Fruit fly (Drosophila melanogaster) whole organism, prepupa: ENCODE results near the gene CG34355.

Experiments
- CG10669 ChIP-seq: fragments of 200-800 bp; sonication (Bioruptor generic); optimal IDR thresholded peaks from 3 replicates; lab custom pipeline; 2018; ENCODE audit warnings: missing biosample characterization, mild to moderate bottlenecking, missing genetic modification characterization, moderate library complexity
- CG11294 ChIP-seq: fragments of 200-800 bp; sonication (Bioruptor generic); IDR thresholded peaks from 2 replicates; pipeline ENCODE4 v1.3.6; 2022; ENCODE audit warnings: missing biosample characterization, missing genetic modification characterization
- CG15336 ChIP-seq: fragments of 200-800 bp; sonication (Bioruptor generic); IDR thresholded peaks from 2 replicates; pipeline ENCODE4 v1.3.6; 2022; ENCODE audit warnings: missing biosample characterization, missing genetic modification characterization
- CG1621 ChIP-seq: fragments of 200-800 bp; sonication (Bioruptor generic); optimal IDR thresholded peaks from 3 replicates; lab custom pipeline; 2018; ENCODE audit warnings: missing biosample characterization, mild to moderate bottlenecking, missing genetic modification characterization
- CG31627 ChIP-seq: fragments of 200-800 bp; sonication (Bioruptor generic); optimal IDR thresholded peaks from 3 replicates; lab custom pipeline; 2016; ENCODE audit warnings: missing biosample characterization, missing genetic modification characterization
- CG34406 ChIP-seq: fragments of 200-800 bp; sonication (Bioruptor generic); optimal IDR thresholded peaks from 3 replicates; lab custom pipeline; 2016; ENCODE audit warnings: missing biosample characterization, missing genetic modification characterization
- CG3919 ChIP-seq: fragments of 200-800 bp; sonication (Bioruptor generic); optimal IDR thresholded peaks from 3 replicates; lab custom pipeline; 2016; ENCODE audit warnings: missing biosample characterization, missing genetic modification characterization
- CG4318 ChIP-seq: fragments of 200-800 bp; sonication (Bioruptor generic); optimal IDR thresholded peaks from 3 replicates; lab custom pipeline; 2017; ENCODE audit warnings: missing biosample characterization, mild to moderate bottlenecking, missing genetic modification characterization
- CG6276 ChIP-seq: fragments of 200-800 bp; sonication (Bioruptor generic); optimal IDR thresholded peaks from 2 replicates; lab custom pipeline; 2017; ENCODE audit warnings: missing biosample characterization, mild to moderate bottlenecking, missing genetic modification characterization
- CG6792 ChIP-seq: fragments of 200-800 bp; sonication (Bioruptor generic); optimal IDR thresholded peaks from 3 replicates; lab custom pipeline; 2016; ENCODE audit warnings: missing biosample characterization, missing genetic modification characterization
- CG6808 ChIP-seq: fragments of 200-800 bp; sonication (Bioruptor generic); optimal IDR thresholded peaks from 3 replicates; lab custom pipeline; 2017; ENCODE audit warnings: missing biosample characterization, missing genetic modification characterization, mild to moderate bottlenecking, moderate library complexity, missing genetic modification reagents
- CG6854 ChIP-seq: fragments of 200-800 bp; sonication (Bioruptor generic); optimal IDR thresholded peaks from 2 replicates; lab custom pipeline; 2017; ENCODE audit warnings: missing biosample characterization, mild to moderate bottlenecking, missing genetic modification characterization
- CG7368 ChIP-seq: fragments of 200-800 bp; sonication (Bioruptor generic); optimal IDR thresholded peaks from 3 replicates; lab custom pipeline; 2016; ENCODE audit warnings: missing biosample characterization, missing genetic modification characterization
- CG8119 ChIP-seq: fragments of 200-800 bp; sonication (Bioruptor generic); IDR thresholded peaks from 3 replicates; pipeline ENCODE4 v1.3.6; 2022; ENCODE audit warnings: missing biosample characterization, missing genetic modification characterization
- CG8319 ChIP-seq: fragments of 200-800 bp; sonication (Bioruptor generic); optimal IDR thresholded peaks from 3 replicates; lab custom pipeline; 2016; ENCODE audit warnings: missing biosample characterization, missing genetic modification characterization
- Eip75B ChIP-seq: fragments of 200-800 bp; sonication (Bioruptor generic); optimal IDR thresholded peaks from 3 replicates; lab custom pipeline; 2016; ENCODE audit warnings: missing biosample characterization, missing genetic modification characterization
- Eip78C ChIP-seq: fragments of 200-800 bp; sonication (Bioruptor generic); peaks from one replicate; lab custom pipeline; 2016; ENCODE audit warnings: missing biosample characterization, missing genetic modification characterization
- Eip93F ChIP-seq: fragments of 200-800 bp; sonication (Bioruptor generic); optimal IDR thresholded peaks from 2 replicates; lab custom pipeline; 2016; ENCODE audit warnings: missing biosample characterization, mild to moderate bottlenecking, missing genetic modification characterization
- Ets21C ChIP-seq: fragments of 200-800 bp; sonication (Bioruptor generic); optimal IDR thresholded peaks from 3 replicates; lab custom pipeline; 2016; ENCODE audit warnings: missing biosample characterization, missing genetic modification characterization
- Ets96B ChIP-seq: fragments of 200-800 bp; optimal IDR thresholded peaks from 2 replicates; lab custom pipeline; 2019; ENCODE audit warnings: missing biosample characterization, mild to moderate bottlenecking, missing genetic modification characterization, moderate library complexity
- Gug ChIP-seq: fragments of 200-800 bp; sonication (Bioruptor generic); IDR thresholded peaks from 2 replicates; pipeline ENCODE4 v1.3.6; 2022; ENCODE audit warnings: missing biosample characterization, missing genetic modification characterization
- Hr38 ChIP-seq: sonication (Bioruptor generic); optimal IDR thresholded peaks from 2 replicates; lab custom pipeline; 2016; ENCODE audit warnings: missing biosample characterization, missing genetic modification characterization
- Hr39 ChIP-seq: fragments of 200-800 bp; sonication (Bioruptor generic); optimal IDR thresholded peaks from 2 replicates; lab custom pipeline; 2016; ENCODE audit warnings: missing biosample characterization, missing genetic modification characterization
- Lpt ChIP-seq: fragments of 200-800 bp; sonication (Bioruptor generic); optimal IDR thresholded peaks from 3 replicates; lab custom pipeline; 2016; ENCODE audit warnings: missing biosample characterization, missing genetic modification characterization
- Smox ChIP-seq: fragments of 200-800 bp; sonication (Bioruptor generic); optimal IDR thresholded peaks from 3 replicates; lab custom pipeline; 2016; ENCODE audit warnings: missing biosample characterization, missing genetic modification characterization
- Sox14 ChIP-seq: fragments of 200-800 bp; sonication (Bioruptor generic); optimal IDR thresholded peaks from 3 replicates; lab custom pipeline; 2016; ENCODE audit warnings: missing biosample characterization, missing genetic modification characterization
- Sox15 ChIP-seq: fragments of 200-800 bp; sonication (Bioruptor generic); optimal IDR thresholded peaks from 3 replicates; lab custom pipeline; 2016; ENCODE audit warnings: missing biosample characterization, missing genetic modification characterization
- achi ChIP-seq: fragments of 200-800 bp; sonication (Bioruptor generic); optimal IDR thresholded peaks from 3 replicates; lab custom pipeline; 2016; ENCODE audit warnings: missing biosample characterization, missing genetic modification characterization
- cyc ChIP-seq: fragments of 200-800 bp; sonication (Bioruptor generic); optimal IDR thresholded peaks from 3 replicates; lab custom pipeline; 2016; ENCODE audit warnings: missing biosample characterization, missing genetic modification characterization
- dac ChIP-seq: fragments of 200-800 bp; sonication (Bioruptor generic); optimal IDR thresholded peaks from 2 replicates; lab custom pipeline; 2017; ENCODE audit warnings: missing biosample characterization, mild to moderate bottlenecking, missing genetic modification characterization
- dsx ChIP-seq: fragments of 200-800 bp; optimal IDR thresholded peaks from 3 replicates; lab custom pipeline; 2019; ENCODE audit warnings: missing biosample characterization, mild to moderate bottlenecking, missing genetic modification characterization, moderate library complexity; ENCODE audit not compliant: poor library complexity, severe bottlenecking
- eg ChIP-seq: fragments of 200-800 bp; sonication (Bioruptor generic); IDR thresholded peaks from 3 replicates; pipeline ENCODE4 v1.3.6; 2022; ENCODE audit warnings: missing biosample characterization, missing genetic modification characterization
- esn ChIP-seq: fragments of 200-800 bp; sonication (Bioruptor generic); optimal IDR thresholded peaks from 2 replicates; lab custom pipeline; 2016; ENCODE audit warnings: missing biosample characterization, mild to moderate bottlenecking, missing genetic modification characterization, moderate library complexity
- fd59A ChIP-seq: fragments of 200-800 bp; sonication (Bioruptor generic); optimal IDR thresholded peaks from 2 replicates; lab custom pipeline; 2017; ENCODE audit warnings: missing biosample characterization, mild to moderate bottlenecking, missing genetic modification characterization, missing genetic modification reagents
- fkh ChIP-seq: fragments of 200-800 bp; sonication (Bioruptor generic); optimal IDR thresholded peaks from 3 replicates; lab custom pipeline; 2017; ENCODE audit warnings: missing biosample characterization, mild to moderate bottlenecking, missing genetic modification characterization, moderate library complexity
- lz ChIP-seq: fragments of 200-800 bp; sonication (Bioruptor generic); optimal IDR thresholded peaks from 3 replicates; lab custom pipeline; 2016; ENCODE audit warnings: missing biosample characterization, missing genetic modification characterization
- net ChIP-seq: fragments of 200-800 bp; sonication (Bioruptor generic); optimal IDR thresholded peaks from 3 replicates; lab custom pipeline; 2016; ENCODE audit warnings: missing biosample characterization, missing genetic modification characterization
- pdm3 ChIP-seq: fragments of 200-800 bp; sonication (Bioruptor generic); optimal IDR thresholded peaks from 3 replicates; lab custom pipeline; 2016; ENCODE audit warnings: missing biosample characterization, missing genetic modification characterization
- salr ChIP-seq, 2 experiments: fragments of 200-800 bp; sonication (Bioruptor generic); optimal IDR thresholded peaks; 3 replicates each; lab custom pipeline; 2016 to 2018; ENCODE audit warnings: missing biosample characterization in 2 of 2, missing genetic modification characterization in 2 of 2, mild to moderate bottlenecking in 1 of 2
- spab ChIP-seq: fragments of 200-800 bp; sonication (Bioruptor generic); optimal IDR thresholded peaks from 2 replicates; lab custom pipeline; 2017; ENCODE audit warnings: missing biosample characterization, mild to moderate bottlenecking, missing genetic modification characterization, missing genetic modification reagents
- ss ChIP-seq, 2 experiments: fragments of 200-800 bp; sonication (Bioruptor generic); optimal IDR thresholded peaks; 2 replicates in 1 of 2; 3 replicates in 1 of 2; lab custom pipeline; 2017 to 2018; ENCODE audit warnings: mild to moderate bottlenecking in 2 of 2, missing biosample characterization in 2 of 2, missing genetic modification characterization in 2 of 2, moderate library complexity in 1 of 2
- svp ChIP-seq: fragments of 200-800 bp; sonication (Bioruptor generic); peaks from one replicate; lab custom pipeline; 2016; ENCODE audit warnings: missing biosample characterization, missing genetic modification characterization
- topi ChIP-seq: fragments of 200-800 bp; sonication (Bioruptor generic); optimal IDR thresholded peaks from 3 replicates; lab custom pipeline; 2016; ENCODE audit warnings: missing biosample characterization, missing genetic modification characterization
- vri ChIP-seq: fragments of 200-800 bp; sonication (Bioruptor generic); optimal IDR thresholded peaks from 3 replicates; lab custom pipeline; 2016; ENCODE audit warnings: missing biosample characterization, mild to moderate bottlenecking, missing genetic modification characterization

CG34355 gene

DNA sequence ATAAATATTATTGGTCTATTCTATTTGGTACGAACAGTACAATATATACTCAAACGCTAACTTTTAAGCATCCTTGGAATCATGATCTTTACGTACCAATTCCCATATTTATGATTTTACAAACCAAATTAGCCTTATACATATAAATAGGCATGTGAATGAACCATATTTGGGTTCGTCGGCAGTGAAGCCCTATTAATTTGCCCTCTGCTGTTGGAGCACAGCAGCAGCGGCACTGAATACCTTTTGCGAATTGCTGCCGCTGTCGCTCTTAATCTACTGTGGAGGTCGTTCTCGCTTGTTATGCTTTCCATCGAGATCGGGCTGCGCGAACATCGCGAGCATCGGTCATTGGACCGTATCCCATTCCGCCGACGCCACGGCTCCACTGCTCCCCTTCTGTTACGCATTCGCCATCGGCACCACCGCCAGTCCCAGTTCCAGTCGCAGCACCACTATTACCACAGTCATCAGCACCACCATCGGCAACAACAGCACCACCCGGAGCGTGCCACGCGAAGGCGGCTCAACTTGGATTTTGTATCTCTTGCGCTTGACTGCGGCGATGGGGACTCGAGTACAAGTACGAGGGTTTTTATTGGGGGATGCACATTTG, 15.1 kb upstream of the CG34355 start (continued):
- peak; percentile 63 for TF ChIP-seq CG6792
- peak; percentile 56 for TF ChIP-seq achi (GFP tag; lab: Kevin White, UChicago)
- TF ChIP-seq salr (GFP tag; optimal IDR thresholded peaks at IDR 0.05; lab: Kevin White, UChicago): peak; percentile 48 to 73
- peak; percentile 67 for TF ChIP-seq fd59A
- TF ChIP-seq CG4318 (GFP tag; lab: Kevin White, UChicago): peak; percentile 70
- TF ChIP-seq CG8319: no peak
- TF ChIP-seq Eip93F (GFP tag; lab: Kevin White, UChicago): no peak
- peak; percentile 68 for TF ChIP-seq Gug
- peak; percentile 70 for TF ChIP-seq CG1621
- peak; percentile 39 for TF ChIP-seq Lpt (GFP tag; lab: Kevin White, UChicago)
- TF ChIP-seq pdm3: peak; percentile 68
- TF ChIP-seq Sox15 (GFP tag; lab: Kevin White, UChicago): peak; percentile 46
- TF ChIP-seq CG6276: peak; percentile 69
- peak; percentile 60 for TF ChIP-seq Hr39
- peak; percentile 65 to 81 for TF ChIP-seq ss (GFP tag; optimal IDR thresholded peaks at IDR 0.05; lab: Kevin White, UChicago)
- peak; percentile 73 for TF ChIP-seq CG10669
- peak; percentile 71; the same call in 1 of the 2 replicates for TF ChIP-seq CG15336 (GFP tag; lab: Robert Waterston, UW)
- peak; percentile 44; the same call in 1 of the 2 replicates for TF ChIP-seq CG11294 (GFP tag; lab: Robert Waterston, UW)
- peak; percentile 63 for TF ChIP-seq eg (GFP tag; lab: Robert Waterston, UW)
- peak; percentile 71 for TF ChIP-seq CG6808 (GFP tag; lab: Kevin White, UChicago)
- TF ChIP-seq Ets21C: peak; percentile 28
- peak; percentile 77 for TF ChIP-seq spab (GFP tag; lab: Kevin White, UChicago)
- TF ChIP-seq Ets96B: peak; percentile 79
- peak; percentile 51 for TF ChIP-seq lz (GFP tag; lab: Kevin White, UChicago)
- no peak for TF ChIP-seq vri
- TF ChIP-seq topi: peak; percentile 66
- TF ChIP-seq net (GFP tag; lab: Kevin White, UChicago): peak; percentile 69
- TF ChIP-seq Eip75B (GFP tag; lab: Kevin White, UChicago): peak; percentile 78
- TF ChIP-seq CG7368 (GFP tag; lab: Kevin White, UChicago): peak; percentile 29
- peak; percentile 79 for TF ChIP-seq CG8119 (GFP tag; lab: Robert Waterston, UW)
- peak; percentile 58 for TF ChIP-seq CG6854 (GFP tag; lab: Kevin White, UChicago)
- TF ChIP-seq dac (GFP tag; lab: Kevin White, UChicago): peak; percentile 61
- TF ChIP-seq CG34406 (GFP tag; lab: Kevin White, UChicago): peak; percentile 63

DNA sequence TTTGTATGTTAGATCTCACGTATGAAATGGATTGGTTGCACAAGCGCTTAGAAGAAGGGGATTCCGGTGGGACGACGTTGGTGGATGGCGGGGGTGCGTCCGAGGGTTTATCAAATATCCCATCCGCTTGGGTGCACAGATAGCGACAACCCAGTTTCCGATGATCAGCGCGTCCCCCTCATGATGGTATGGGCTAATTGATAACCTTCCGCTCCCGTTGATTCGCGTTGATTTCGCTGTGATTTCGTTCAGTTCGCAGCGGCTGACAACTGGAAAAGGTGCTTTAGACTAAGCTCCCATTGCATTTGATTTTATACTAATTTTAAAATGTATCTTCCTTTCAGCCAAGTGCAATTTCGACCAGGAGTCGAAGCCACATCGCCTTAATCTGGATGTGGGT, 14.1 kb upstream of the CG34355 start:
- TF ChIP-seq svp (peak; percentile 99), lz (GFP tag; lab: Kevin White, UChicago) (no peak), Hr38 (no peak), dsx (no peak)

DNA sequence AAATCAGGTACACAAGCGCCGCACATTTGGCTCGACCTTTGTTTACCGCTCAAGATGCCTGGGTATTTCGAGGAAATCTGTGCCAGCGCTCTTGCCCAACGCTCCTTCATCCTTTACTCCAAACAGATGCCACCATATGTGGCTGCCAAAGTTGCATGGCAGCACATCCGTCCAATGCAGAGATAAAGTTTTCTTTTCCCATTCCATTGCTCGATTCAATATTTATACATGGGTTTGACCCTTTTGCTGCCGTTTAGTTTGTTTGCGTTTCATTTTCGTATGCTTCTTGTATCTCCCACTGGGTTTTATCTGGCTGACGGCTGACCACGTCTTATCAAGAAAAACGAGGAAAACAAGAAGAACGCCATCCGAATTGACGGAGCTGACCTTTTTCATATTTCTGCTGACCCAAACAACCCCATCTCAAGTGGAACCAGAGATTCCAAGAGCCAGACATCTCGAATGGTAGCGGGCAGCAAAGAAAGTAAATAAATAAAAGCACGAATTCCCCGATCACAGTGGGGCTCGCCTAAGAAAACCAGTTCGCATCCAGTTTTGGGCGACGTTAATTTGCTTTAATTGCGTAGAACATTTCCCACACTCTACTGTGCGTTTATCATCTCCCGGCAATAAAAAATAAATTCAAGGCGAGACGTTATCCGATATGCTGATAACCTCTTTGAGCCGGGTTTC, 13.0 kb upstream of the CG34355 start:
- TF ChIP-seq topi (peak; percentile 10), CG7368 (GFP tag; lab: Kevin White, UChicago) (no peak), net (GFP tag; lab: Kevin White, UChicago) (no peak), Lpt (GFP tag; lab: Kevin White, UChicago) (no peak), CG3919 (GFP tag; lab: Kevin White, UChicago) (no peak), Sox14 (GFP tag; lab: Kevin White, UChicago) (no peak), Smox (no peak), Eip93F (GFP tag; lab: Kevin White, UChicago) (no peak), Eip75B (GFP tag; lab: Kevin White, UChicago) (no peak), CG6808 (GFP tag; lab: Kevin White, UChicago) (no peak), fkh (GFP tag; lab: Kevin White, UChicago) (peak; percentile 57), esn (peak; percentile 15), CG34406 (GFP tag; lab: Kevin White, UChicago) (peak; percentile 5), cyc (peak; percentile 23), Eip78C (GFP tag; lab: Kevin White, UChicago) (peak; percentile 56), svp (peak; percentile 98), lz (GFP tag; lab: Kevin White, UChicago) (peak; percentile 7), CG31627 (GFP tag; lab: Kevin White, UChicago) (peak; percentile 9)
